Worm (Caenorhabditis elegans): Measurements from ENCODE around the gene T20D4.7.
"Not testable (repeated sequence)": the region's sequence is repeated elsewhere in the genome, so short reads cannot be mapped to it uniquely, and the experiment has no call there.

Gene T20D4.7

ce11 chrV:3394694-3395240, 13.9 kb upstream of the T20D4.7 start, which contains the start of gene T20D4.15:
Gene T20D4.15, minus strand, starts transcription at chrV:3394744.
- TF ChIP-seq ets-7 (tag; optimal IDR thresholded peaks at IDR 0.05) (no peak), scrt-1 (GFP tag; IDR thresholded peaks at IDR 0.05) (no peak), pes-1 (GFP tag; IDR thresholded peaks at IDR 0.05) (no peak), flt-1 (GFP tag; IDR thresholded peaks at IDR 0.05) (no peak), tbx-11 (GFP tag; IDR thresholded peaks at IDR 0.05) (no peak), B0310.2 (tag; optimal IDR thresholded peaks at IDR 0.05) (no peak), aly-1 (tag; optimal IDR thresholded peaks at IDR 0.05) (no peak), sea-1 (GFP tag; conservative IDR thresholded peaks at IDR 0.05) (no peak), ceh-13 (GFP tag; optimal IDR thresholded peaks at IDR 0.05) (no peak), ceh-36 (tag; optimal IDR thresholded peaks at IDR 0.05) (no peak), tbx-37 (GFP tag; conservative IDR thresholded peaks at IDR 0.05) (no peak), hmg-4 (GFP tag; optimal IDR thresholded peaks at IDR 0.05) (no peak), hnd-1 (tag; optimal IDR thresholded peaks at IDR 0.05) (no peak), hmbx-1 (tag; optimal IDR thresholded peaks at IDR 0.05) (no peak), tra-4 (tag; optimal IDR thresholded peaks at IDR 0.05) (no peak)

DNA sequence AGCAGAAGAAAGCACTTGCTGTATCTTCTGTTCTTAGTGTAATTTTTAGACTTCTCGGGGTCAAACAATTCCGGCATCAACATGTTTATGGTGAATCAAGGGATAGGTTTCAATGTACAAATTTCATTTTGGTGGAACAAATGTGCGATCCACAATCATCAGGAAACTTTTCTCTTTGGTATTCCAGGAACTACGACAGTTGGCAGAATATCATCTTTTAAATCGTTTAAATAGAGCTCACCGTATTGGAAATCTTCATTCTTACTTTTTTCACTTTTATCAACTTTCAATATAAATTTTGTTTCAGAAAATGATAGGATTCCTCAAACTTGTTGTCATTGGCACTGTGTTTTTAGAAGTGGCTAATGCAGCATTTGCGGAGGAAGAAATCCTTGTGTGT, 11.9 kb upstream of the T20D4.7 start, which contains the start of gene T20D4.12:
T20D4.12 (plus strand) TSS at position 301 of the 400 bp plus-strand sequence.
- TF ChIP-seq hmg-4 (GFP tag; optimal IDR thresholded peaks at IDR 0.05); B0310.2 (tag; optimal IDR thresholded peaks at IDR 0.05); hmbx-1 (tag; optimal IDR thresholded peaks at IDR 0.05): not testable (repeated sequence)

ce11 chrV:3398314-3398713, 10.4 kb upstream of the T20D4.7 start, which contains the start of gene T20D4.11:
Gene T20D4.11, plus strand, starts transcription at chrV:3398690.
- no peak for TF ChIP-seq F13C5.2 (tag; optimal IDR thresholded peaks at IDR 0.05)
- no peak for TF ChIP-seq tbx-11 (GFP tag; IDR thresholded peaks at IDR 0.05)
- TF ChIP-seq pes-1 (GFP tag; IDR thresholded peaks at IDR 0.05): no peak
- no peak for TF ChIP-seq scrt-1 (GFP tag; IDR thresholded peaks at IDR 0.05)
- TF ChIP-seq ceh-13 (GFP tag; optimal IDR thresholded peaks at IDR 0.05): no peak
- no peak for TF ChIP-seq hmbx-1 (tag; optimal IDR thresholded peaks at IDR 0.05)
- TF ChIP-seq ets-7 (tag; optimal IDR thresholded peaks at IDR 0.05): no peak
- TF ChIP-seq ama-1 (optimal IDR thresholded peaks at IDR 0.05): no peak
- TF ChIP-seq hnd-1 (tag; optimal IDR thresholded peaks at IDR 0.05): no peak
- TF ChIP-seq flt-1 (GFP tag; IDR thresholded peaks at IDR 0.05): no peak
- TF ChIP-seq B0310.2 (tag; optimal IDR thresholded peaks at IDR 0.05): no peak
- TF ChIP-seq ceh-36 (tag; optimal IDR thresholded peaks at IDR 0.05): no peak
- no peak for TF ChIP-seq sea-1 (GFP tag; conservative IDR thresholded peaks at IDR 0.05)
- TF ChIP-seq tra-4 (tag; optimal IDR thresholded peaks at IDR 0.05): no peak
- TF ChIP-seq hmg-4 (GFP tag; optimal IDR thresholded peaks at IDR 0.05): no peak
- no peak for TF ChIP-seq tbx-37 (GFP tag; conservative IDR thresholded peaks at IDR 0.05)
- TF ChIP-seq aly-1 (tag; optimal IDR thresholded peaks at IDR 0.05): no peak

- not testable (repeated sequence) for TF ChIP-seq ceh-13 (GFP tag; optimal IDR thresholded peaks at IDR 0.05); hmg-4 (GFP tag; optimal IDR thresholded peaks at IDR 0.05); hnd-1 (tag; optimal IDR thresholded peaks at IDR 0.05)
Observed at ce11 chrV:3399952-3400351, 8.8 kb upstream of the T20D4.7 start, which contains the start of gene T20D4.10. Gene T20D4.10, plus strand, starts transcription at chrV:3400252.

DNA sequence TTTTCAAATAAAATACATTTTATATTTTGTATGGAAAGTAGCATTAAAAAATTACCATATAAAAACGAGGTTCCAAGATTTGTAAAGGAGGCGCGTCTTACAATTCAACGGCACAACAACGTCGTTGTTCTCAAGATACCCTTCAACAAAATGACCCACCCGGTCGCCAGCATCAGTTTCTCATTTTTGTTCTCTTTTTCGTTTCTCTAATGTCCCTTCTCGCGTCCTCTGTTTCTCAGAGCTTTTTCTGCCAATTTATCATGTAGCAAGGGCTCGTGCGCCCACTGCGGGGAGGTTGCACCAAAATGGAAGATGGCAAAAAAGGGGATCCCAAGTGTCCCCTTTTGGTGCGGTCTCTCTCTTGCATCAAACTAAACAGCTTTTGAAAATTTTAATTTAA, 796 bp downstream of the T20D4.7 start:
- TF ChIP-seq hmg-4 (GFP tag; optimal IDR thresholded peaks at IDR 0.05) (no peak), tbx-11 (GFP tag; IDR thresholded peaks at IDR 0.05) (no peak), B0310.2 (tag; optimal IDR thresholded peaks at IDR 0.05) (no peak), flt-1 (GFP tag; IDR thresholded peaks at IDR 0.05) (no peak), sea-1 (GFP tag; conservative IDR thresholded peaks at IDR 0.05) (no peak), ama-1 (optimal IDR thresholded peaks at IDR 0.05) (no peak)

DNA sequence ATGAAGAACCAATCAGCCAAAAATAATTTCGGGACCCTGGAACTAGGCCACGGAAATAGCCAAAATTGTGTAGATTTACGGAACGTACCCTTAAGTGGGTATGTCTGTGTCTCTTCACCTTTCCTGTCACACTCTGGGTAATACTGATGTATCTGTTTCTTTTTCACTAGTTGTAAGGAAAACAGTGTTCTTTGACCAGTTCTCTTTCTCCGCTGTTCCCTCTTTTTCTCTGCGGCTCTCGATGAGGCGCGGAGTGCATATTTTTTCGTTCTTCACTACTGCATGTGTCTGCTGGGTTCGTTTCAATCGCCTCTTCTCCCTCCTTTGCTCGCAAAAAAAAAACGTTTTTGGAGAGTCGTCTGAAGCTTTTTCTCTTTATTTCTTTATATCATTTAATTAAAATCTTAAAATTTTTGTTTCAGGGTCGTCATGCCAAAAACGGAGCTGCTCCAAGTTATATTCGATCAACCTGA, 1.4 kb downstream of the T20D4.7 start, which contains the start of gene arrd-22:
arrd-22 (plus strand) TSS at position 423 of the 473 bp plus-strand sequence.
- no peak for TF ChIP-seq tbx-37 (GFP tag; conservative IDR thresholded peaks at IDR 0.05)
- no peak for TF ChIP-seq flt-1 (GFP tag; IDR thresholded peaks at IDR 0.05)
- no peak for TF ChIP-seq B0310.2 (tag; optimal IDR thresholded peaks at IDR 0.05)
- no peak for TF ChIP-seq aly-1 (tag; optimal IDR thresholded peaks at IDR 0.05)
- TF ChIP-seq pes-1 (GFP tag; IDR thresholded peaks at IDR 0.05): no peak
- TF ChIP-seq hnd-1 (tag; optimal IDR thresholded peaks at IDR 0.05): no peak
- TF ChIP-seq tbx-11 (GFP tag; IDR thresholded peaks at IDR 0.05): no peak
- TF ChIP-seq ama-1 (optimal IDR thresholded peaks at IDR 0.05): no peak
- no peak for TF ChIP-seq hmbx-1 (tag; optimal IDR thresholded peaks at IDR 0.05)
- no peak for TF ChIP-seq scrt-1 (GFP tag; IDR thresholded peaks at IDR 0.05)

DNA sequence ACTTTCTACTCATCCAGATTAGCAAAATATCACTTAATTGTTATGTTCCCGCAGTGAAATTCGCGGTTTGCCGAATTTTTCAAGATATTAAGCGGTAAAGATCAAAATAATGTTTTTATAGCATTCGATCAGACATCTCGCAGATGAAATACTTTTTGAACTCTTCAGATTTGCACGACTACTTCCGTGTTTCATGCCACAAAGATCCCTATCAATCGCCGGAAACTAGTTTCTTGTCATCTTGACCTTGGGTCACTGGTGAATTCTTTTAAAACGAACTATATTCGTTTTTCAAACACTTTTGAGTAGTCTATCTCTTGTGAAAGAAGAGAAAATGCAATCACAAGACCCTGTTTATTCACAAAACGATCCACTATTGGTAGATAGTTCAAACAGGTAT, 4.3 kb downstream of the T20D4.7 start, which contains the start of gene txt-11:
txt-11 (plus strand) TSS at position 301 of the 400 bp plus-strand sequence.
- TF ChIP-seq ama-1 (optimal IDR thresholded peaks at IDR 0.05): no peak
- no peak for TF ChIP-seq flt-1 (GFP tag; IDR thresholded peaks at IDR 0.05)
- no peak for TF ChIP-seq pes-1 (GFP tag; IDR thresholded peaks at IDR 0.05)
- no peak for TF ChIP-seq hnd-1 (tag; optimal IDR thresholded peaks at IDR 0.05)
- TF ChIP-seq ceh-13 (GFP tag; optimal IDR thresholded peaks at IDR 0.05): no peak
- no peak for TF ChIP-seq hmbx-1 (tag; optimal IDR thresholded peaks at IDR 0.05)
- TF ChIP-seq ceh-36 (tag; optimal IDR thresholded peaks at IDR 0.05): no peak
- TF ChIP-seq tbx-37 (GFP tag; conservative IDR thresholded peaks at IDR 0.05): no peak
- TF ChIP-seq ets-7 (tag; optimal IDR thresholded peaks at IDR 0.05): no peak
- no peak for TF ChIP-seq F13C5.2 (tag; optimal IDR thresholded peaks at IDR 0.05)
- TF ChIP-seq aly-1 (tag; optimal IDR thresholded peaks at IDR 0.05): no peak
- no peak for TF ChIP-seq scrt-1 (GFP tag; IDR thresholded peaks at IDR 0.05)
- no peak for TF ChIP-seq tra-4 (tag; optimal IDR thresholded peaks at IDR 0.05)
- TF ChIP-seq sea-1 (GFP tag; conservative IDR thresholded peaks at IDR 0.05): no peak
- TF ChIP-seq hmg-4 (GFP tag; optimal IDR thresholded peaks at IDR 0.05): no peak
- TF ChIP-seq tbx-11 (GFP tag; IDR thresholded peaks at IDR 0.05): no peak
- TF ChIP-seq B0310.2 (tag; optimal IDR thresholded peaks at IDR 0.05): no peak
